Worm (Caenorhabditis elegans) whole organism, young adult: ENCODE measurements around the gene utp-20.
A peak's percentile ranks its signal among the peaks of the same experiment; 100 is the strongest.

Source experiments
- B0035.1 ChIP-seq: sonication (generic microtip); optimal IDR thresholded peaks from 2 replicates; lab custom pipeline; 2016; ENCODE audit warnings: missing genetic modification characterization, mild to moderate bottlenecking, missing compliant biosample characterization, missing genotype, missing genetic modification reagents
- C06A6.2 ChIP-seq: fragments of 200-800 bp; sonication (Bioruptor generic); conservative IDR thresholded peaks from 2 replicates; pipeline ENCODE4 v1.3.6; 2022; ENCODE audit warnings: missing genetic modification characterization, missing compliant biosample characterization
- D2030.7 ChIP-seq: fragments of 200-800 bp; sonication (Bioruptor generic); IDR thresholded peaks from 2 replicates; pipeline ENCODE4 v1.3.6; 2022; ENCODE audit warnings: missing genetic modification reagents, missing genetic modification characterization, missing compliant biosample characterization
- F23B12.7 ChIP-seq: sonication (generic microtip); optimal IDR thresholded peaks from 2 replicates; lab custom pipeline; 2017; ENCODE audit warnings: missing genetic modification characterization, mild to moderate bottlenecking, missing compliant biosample characterization, antibody characterized with exemption, moderate library complexity; ENCODE audit not compliant: insufficient read depth
- F33H1.4 ChIP-seq: fragments of 200-800 bp; sonication (Bioruptor generic); IDR thresholded peaks from 2 replicates; pipeline ENCODE4 v1.3.6; 2022; ENCODE audit warnings: missing genetic modification reagents, missing genetic modification characterization, missing compliant biosample characterization
- F49E8.2 ChIP-seq: sonication (generic microtip); optimal IDR thresholded peaks from 3 replicates; lab custom pipeline; 2017; ENCODE audit warnings: missing genetic modification characterization, mild to moderate bottlenecking, missing compliant biosample characterization, antibody characterized with exemption, moderate library complexity; ENCODE audit not compliant: insufficient read depth
- F57A8.1 ChIP-seq: fragments of 200-800 bp; sonication (Bioruptor generic); optimal IDR thresholded peaks from 2 replicates; lab custom pipeline; 2018; ENCODE audit warnings: mild to moderate bottlenecking, missing genetic modification characterization, moderate library complexity, missing compliant biosample characterization
- T07F8.4 ChIP-seq: sonication (generic microtip); optimal IDR thresholded peaks from 2 replicates; lab custom pipeline; 2016; ENCODE audit warnings: mild to moderate bottlenecking, missing genetic modification characterization, moderate library complexity, missing compliant biosample characterization
- Y95B8A.8 ChIP-seq: fragments of 200-800 bp; sonication (Bioruptor generic); IDR thresholded peaks from 2 replicates; pipeline ENCODE4 v1.3.6; 2022; ENCODE audit warnings: missing genetic modification reagents, missing genetic modification characterization, missing compliant biosample characterization
- aptf-2 ChIP-seq: fragments of 200-800 bp; sonication (Bioruptor generic); conservative IDR thresholded peaks from 2 replicates; pipeline ENCODE4 v1.3.6; 2022; ENCODE audit warnings: missing genetic modification reagents, missing genetic modification characterization, missing compliant biosample characterization
- bed-1 ChIP-seq: fragments of 200-800 bp; sonication (Bioruptor generic); IDR thresholded peaks from 2 replicates; pipeline ENCODE4 v1.3.6; 2022; ENCODE audit warnings: missing genetic modification reagents, missing genetic modification characterization, missing compliant biosample characterization
- cebp-2 ChIP-seq: fragments of 200-800 bp; sonication (Bioruptor generic); IDR thresholded peaks from 2 replicates; pipeline ENCODE4 v1.3.6; 2022; ENCODE audit warnings: missing genetic modification characterization, missing compliant biosample characterization
- ceh-100 ChIP-seq: fragments of 200-800 bp; sonication (Bioruptor generic); IDR thresholded peaks from 2 replicates; pipeline ENCODE4 v1.3.6; 2022; ENCODE audit warnings: missing genetic modification reagents, missing genetic modification characterization, missing compliant biosample characterization
- ceh-40 ChIP-seq: fragments of 200-800 bp; sonication (Bioruptor generic); IDR thresholded peaks from 2 replicates; pipeline ENCODE4 v1.3.6; 2022; ENCODE audit warnings: missing genetic modification characterization, missing compliant biosample characterization
- ceh-79 ChIP-seq: sonication (generic microtip); optimal IDR thresholded peaks from 2 replicates; lab custom pipeline; 2017; ENCODE audit warnings: mild to moderate bottlenecking, missing genetic modification characterization, missing compliant biosample characterization
- ceh-91 ChIP-seq: fragments of 200-800 bp; sonication (Bioruptor generic); IDR thresholded peaks from 2 replicates; pipeline ENCODE4 v1.3.6; 2022; ENCODE audit warnings: missing genetic modification reagents, missing genetic modification characterization, missing compliant biosample characterization
- dpl-1 ChIP-seq: fragments of 150-350 bp; optimal IDR thresholded peaks from 2 replicates; lab custom pipeline; 2014; ENCODE audit warnings: missing biosample characterization, missing genetic modification reagents, missing genetic modification characterization
- efl-1 ChIP-seq: fragments of 150-350 bp; optimal IDR thresholded peaks from 2 replicates; lab custom pipeline; 2014; ENCODE audit warnings: missing biosample characterization, missing genetic modification reagents, missing genetic modification characterization
- hlh-12 ChIP-seq: sonication (generic microtip); optimal IDR thresholded peaks from 2 replicates; lab custom pipeline; 2016; ENCODE audit warnings: missing genetic modification characterization, missing compliant biosample characterization
- hmg-20 ChIP-seq: fragments of 200-800 bp; sonication (Bioruptor generic); IDR thresholded peaks from 2 replicates; pipeline ENCODE4 v1.3.6; 2022; ENCODE audit warnings: missing genetic modification reagents, missing genetic modification characterization, missing compliant biosample characterization
- hsf-1 ChIP-seq: fragments of 200-800 bp; sonication (Bioruptor generic); IDR thresholded peaks from 2 replicates; pipeline ENCODE4 v1.3.6; 2022; ENCODE audit warnings: missing genetic modification reagents, missing genetic modification characterization, missing compliant biosample characterization
- lin-35 ChIP-seq, 3 experiments: fragments of 150-350 bp in 2 of 3; sonication (generic microtip) in 1 of 3; optimal IDR thresholded peaks; 2 replicates each; lab custom pipeline; 2014 to 2018; ENCODE audit warnings: missing biosample characterization in 3 of 3, missing genetic modification characterization in 3 of 3, missing genetic modification reagents in 3 of 3
- lin-40 ChIP-seq: sonication (generic microtip); optimal IDR thresholded peaks from 2 replicates; lab custom pipeline; 2016; ENCODE audit warnings: missing genetic modification characterization, mild to moderate bottlenecking, missing compliant biosample characterization, missing genotype, missing genetic modification reagents
- lsl-1 ChIP-seq: fragments of 200-800 bp; sonication (Bioruptor generic); optimal IDR thresholded peaks from 2 replicates; lab custom pipeline; 2018; ENCODE audit warnings: mild to moderate bottlenecking, missing genetic modification characterization, moderate library complexity, missing compliant biosample characterization
- lsy-27 ChIP-seq: sonication (generic microtip); optimal IDR thresholded peaks from 2 replicates; lab custom pipeline; 2017; ENCODE audit warnings: missing genetic modification characterization, mild to moderate bottlenecking, missing compliant biosample characterization, antibody characterized with exemption, missing genotype, borderline replicate concordance; ENCODE audit not compliant: insufficient read depth
- madf-10 ChIP-seq: sonication (generic microtip); optimal IDR thresholded peaks from 2 replicates; lab custom pipeline; 2016; ENCODE audit warnings: mild to moderate bottlenecking, missing genetic modification characterization, missing compliant biosample characterization
- madf-6 ChIP-seq: fragments of 200-800 bp; sonication (Bioruptor generic); IDR thresholded peaks from 2 replicates; pipeline ENCODE4 v1.3.6; 2022; ENCODE audit warnings: missing genetic modification reagents, missing genetic modification characterization, missing compliant biosample characterization
- madf-8 ChIP-seq: fragments of 200-800 bp; sonication (Bioruptor generic); conservative IDR thresholded peaks from 2 replicates; pipeline ENCODE4 v1.3.6; 2022; ENCODE audit warnings: missing genetic modification reagents, missing genetic modification characterization, missing compliant biosample characterization
- mcd-1 ChIP-seq: fragments of 200-800 bp; sonication (Bioruptor generic); IDR thresholded peaks from 2 replicates; pipeline ENCODE4 v1.3.6; 2022; ENCODE audit warnings: missing genetic modification reagents, missing genetic modification characterization, missing compliant biosample characterization
- nfya-1 ChIP-seq: sonication (generic microtip); optimal IDR thresholded peaks from 2 replicates; lab custom pipeline; 2017; ENCODE audit warnings: antibody characterized with exemption, missing compliant biosample characterization, missing genetic modification characterization, borderline replicate concordance; ENCODE audit not compliant: insufficient read depth
- nfyb-1 ChIP-seq: fragments of 200-800 bp; sonication (Bioruptor generic); IDR thresholded peaks from 2 replicates; pipeline ENCODE4 v1.3.6; 2022; ENCODE audit warnings: missing genetic modification reagents, missing genetic modification characterization, missing compliant biosample characterization
- nhr-80 ChIP-seq: sonication (generic microtip); optimal IDR thresholded peaks from 2 replicates; lab custom pipeline; 2016; ENCODE audit warnings: missing genetic modification characterization, missing compliant biosample characterization
- nhr-90 ChIP-seq: sonication (generic microtip); optimal IDR thresholded peaks from 2 replicates; lab custom pipeline; 2016; ENCODE audit warnings: missing genotype, mild to moderate bottlenecking, missing genetic modification characterization, missing compliant biosample characterization
- pbrm-1 ChIP-seq: fragments of 200-800 bp; sonication (Bioruptor generic); IDR thresholded peaks from 2 replicates; pipeline ENCODE4 v1.3.6; 2022; ENCODE audit warnings: missing genetic modification reagents, missing genetic modification characterization, missing compliant biosample characterization
- rcor-1 ChIP-seq: fragments of 200-800 bp; sonication (Bioruptor generic); IDR thresholded peaks from 2 replicates; pipeline ENCODE4 v1.3.6; 2022; ENCODE audit warnings: missing genetic modification reagents, missing genetic modification characterization, missing compliant biosample characterization
- rec-8 ChIP-seq, 2 experiments: sonication (generic microtip); optimal IDR thresholded peaks; 2 replicates each; lab custom pipeline; 2016; ENCODE audit warnings: mild to moderate bottlenecking in 2 of 2, missing genetic modification characterization in 2 of 2, missing genetic modification reagents in 2 of 2, missing genotype in 2 of 2, missing biosample characterization in 1 of 2, missing compliant biosample characterization in 1 of 2, moderate library complexity in 1 of 2
- snpc-3.4 ChIP-seq: sonication (generic microtip); optimal IDR thresholded peaks from 2 replicates; lab custom pipeline; 2017; ENCODE audit warnings: missing genetic modification characterization, mild to moderate bottlenecking, missing compliant biosample characterization, antibody characterized with exemption, moderate library complexity, missing genotype, missing genetic modification reagents
- somi-1 ChIP-seq: fragments of 200-800 bp; sonication (Bioruptor generic); optimal IDR thresholded peaks from 2 replicates; lab custom pipeline; 2018; ENCODE audit warnings: mild to moderate bottlenecking, missing genetic modification characterization, missing compliant biosample characterization
- unc-130 ChIP-seq: sonication (generic microtip); optimal IDR thresholded peaks from 2 replicates; lab custom pipeline; 2016; ENCODE audit warnings: missing genetic modification reagents, missing genetic modification characterization, missing compliant biosample characterization
- xnd-1 ChIP-seq: sonication (generic microtip); optimal IDR thresholded peaks from 2 replicates; lab custom pipeline; 2016; ENCODE audit warnings: missing genotype, missing genetic modification reagents, missing genetic modification characterization, missing compliant biosample characterization
- zfh-2 ChIP-seq: fragments of 200-800 bp; sonication (Bioruptor generic); conservative IDR thresholded peaks from 2 replicates; pipeline ENCODE4 v1.3.6; 2022; ENCODE audit warnings: missing genetic modification reagents, missing genetic modification characterization, missing compliant biosample characterization
- ztf-26 ChIP-seq: sonication (generic microtip); optimal IDR thresholded peaks from 2 replicates; lab custom pipeline; 2017; ENCODE audit warnings: missing genetic modification characterization, missing compliant biosample characterization
- ztf-3 ChIP-seq: fragments of 200-800 bp; sonication (Bioruptor generic); optimal IDR thresholded peaks from 2 replicates; lab custom pipeline; 2018; ENCODE audit warnings: mild to moderate bottlenecking, missing genetic modification characterization, missing compliant biosample characterization
- ztf-6 ChIP-seq: fragments of 200-800 bp; sonication (Bioruptor generic); IDR thresholded peaks from 2 replicates; pipeline ENCODE4 v1.3.6; 2022; ENCODE audit warnings: missing genetic modification reagents, missing genetic modification characterization, missing compliant biosample characterization

utp-20 gene

DNA sequence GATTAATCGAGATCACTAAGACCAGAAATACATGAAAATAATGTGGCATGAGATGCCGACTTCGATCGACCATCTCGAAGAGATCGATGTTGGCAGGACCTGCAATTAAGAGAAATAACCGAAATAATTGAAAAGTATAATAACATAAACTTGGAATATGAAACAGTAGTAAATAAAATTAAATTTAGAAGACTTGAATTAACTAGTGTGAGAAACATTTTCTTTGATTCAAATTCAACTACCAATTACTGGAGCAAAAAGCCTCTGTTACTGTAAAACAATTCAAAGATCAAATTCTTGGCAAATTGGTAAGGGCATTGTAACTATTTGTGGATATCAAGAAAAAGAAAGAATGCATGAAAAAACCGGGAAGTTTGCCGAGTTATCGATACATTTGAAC is 22.3 kb upstream of the utp-20 start, which contains the start of gene R05G9R.1:
R05G9R.1 (minus strand) TSS at position 101 of the 400 bp plus-strand sequence.
- no peak for TF ChIP-seq lsy-27
- no peak for TF ChIP-seq aptf-2
- no peak for TF ChIP-seq pbrm-1 (GFP tag; lab: Robert Waterston, UW)
- TF ChIP-seq lsl-1 (GFP tag; lab: Kevin White, UChicago): no peak
- TF ChIP-seq lin-40 (tag; lab: Kevin White, UChicago): no peak
- no peak for TF ChIP-seq cebp-2 (GFP tag; lab: Robert Waterston, UW)
- no peak for TF ChIP-seq dpl-1 (GFP tag; lab: Kevin White, UChicago)
- TF ChIP-seq, all 124 proteins: peak for 0

DNA sequence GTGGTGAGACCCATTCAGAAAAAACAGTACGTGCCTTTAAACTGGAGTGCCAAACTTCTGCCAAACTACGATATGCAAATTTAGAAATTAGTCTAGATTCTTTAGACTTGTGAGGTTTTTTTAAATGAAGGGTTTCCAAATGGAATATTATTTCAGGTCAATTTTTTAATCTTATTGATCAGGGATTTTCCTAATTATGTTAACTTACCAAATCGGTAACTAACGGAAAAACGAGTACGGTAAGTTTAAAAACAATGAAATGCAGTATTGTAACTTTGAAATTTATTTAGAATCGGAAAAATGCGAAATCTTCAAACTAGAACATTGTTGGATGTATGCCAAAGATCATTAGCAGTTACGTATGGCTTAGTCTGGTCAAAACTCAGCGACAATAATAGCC is 19.9 kb upstream of the utp-20 start, which contains the start of gene C56E6.7:
C56E6.7 (plus strand) TSS at position 301 of the 400 bp plus-strand sequence.
- TF ChIP-seq nfya-1 (tag; lab: Kevin White, UChicago): no peak
- TF ChIP-seq F33H1.4 (GFP tag; lab: Robert Waterston, UW): no peak
- no peak for TF ChIP-seq rec-8 (tag; optimal IDR thresholded peaks at IDR 0.05; lab: Kevin White, UChicago)
- TF ChIP-seq ztf-3: no peak
- no peak for TF ChIP-seq lin-40 (tag; lab: Kevin White, UChicago)
- no peak for TF ChIP-seq B0035.1
- TF ChIP-seq C06A6.2 (GFP tag; lab: Robert Waterston, UW): no peak
- TF ChIP-seq hmg-20 (GFP tag; lab: Robert Waterston, UW): no peak
- no peak for TF ChIP-seq ztf-26 (tag; lab: Kevin White, UChicago)
- TF ChIP-seq nhr-80 (tag; lab: Kevin White, UChicago): no peak
- no peak for TF ChIP-seq hsf-1 (GFP tag; lab: Robert Waterston, UW)
- no peak for TF ChIP-seq dpl-1 (GFP tag; lab: Kevin White, UChicago)
- TF ChIP-seq madf-10 (tag; lab: Kevin White, UChicago): no peak
- TF ChIP-seq ztf-6 (GFP tag; lab: Robert Waterston, UW): no peak
- TF ChIP-seq ceh-79 (tag; lab: Kevin White, UChicago): no peak
- no peak for TF ChIP-seq F23B12.7 (tag; lab: Kevin White, UChicago)
- no peak for TF ChIP-seq bed-1 (GFP tag; lab: Robert Waterston, UW)
- no peak for TF ChIP-seq zfh-2 (GFP tag; lab: Robert Waterston, UW)
- TF ChIP-seq hlh-12 (tag; lab: Kevin White, UChicago): no peak

DNA sequence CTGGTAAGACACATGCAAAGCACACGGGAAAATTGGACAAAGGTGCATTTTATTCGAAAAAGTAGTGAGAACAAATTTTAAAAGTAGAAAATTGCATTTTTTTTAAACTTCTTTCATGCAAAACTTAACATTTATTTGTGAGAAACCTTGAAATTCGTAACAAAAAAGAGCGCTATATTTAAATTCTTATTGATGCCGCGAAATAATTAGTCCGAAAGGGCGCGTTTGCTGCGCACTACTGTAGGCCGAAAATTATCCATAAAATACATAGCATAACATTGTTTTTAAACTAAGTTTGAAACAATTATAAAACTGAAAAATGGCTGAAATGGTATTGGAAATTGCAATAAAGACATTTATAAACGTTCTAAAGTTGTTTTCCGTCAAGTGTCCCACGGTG is 16.5 kb upstream of the utp-20 start:
- TF ChIP-seq ceh-40 (GFP tag; lab: Robert Waterston, UW) (no peak), ceh-91 (peak; percentile 77), C06A6.2 (GFP tag; lab: Robert Waterston, UW) (no peak), ceh-100 (GFP tag; lab: Robert Waterston, UW) (0 out of 2 replicates have a peak, but pooled peaks have one; percentile 28), dpl-1 (GFP tag; lab: Kevin White, UChicago) (peak; percentile 78), madf-8 (GFP tag; lab: Robert Waterston, UW) (peak; percentile 85), snpc-3.4 (tag; lab: Kevin White, UChicago) (peak; percentile 79), F57A8.1 (GFP tag; lab: Kevin White, UChicago) (no peak), nhr-90 (tag; lab: Kevin White, UChicago) (no peak), Y95B8A.8 (GFP tag; lab: Robert Waterston, UW) (no peak), madf-6 (peak; percentile 90), xnd-1 (tag; lab: Kevin White, UChicago) (peak; percentile 61), somi-1 (GFP tag; lab: Kevin White, UChicago) (no peak), T07F8.4 (tag; lab: Kevin White, UChicago) (no peak), lsl-1 (GFP tag; lab: Kevin White, UChicago) (peak; percentile 82), F33H1.4 (GFP tag; lab: Robert Waterston, UW) (peak; percentile 52; the same call in 1 of the 2 replicates), nfyb-1 (GFP tag; lab: Robert Waterston, UW) (no peak), F49E8.2 (tag; lab: Kevin White, UChicago) (peak; percentile 18), D2030.7 (GFP tag; lab: Robert Waterston, UW) (peak; percentile 61; the same call in 1 of the 2 replicates), mcd-1 (GFP tag; lab: Robert Waterston, UW) (peak; percentile 58; the same call in 1 of the 2 replicates), rcor-1 (GFP tag; lab: Robert Waterston, UW) (peak; percentile 40; the same call in 1 of the 2 replicates), efl-1 (GFP tag; lab: Kevin White, UChicago) (peak; percentile 94), zfh-2 (GFP tag; lab: Robert Waterston, UW) (no peak), aptf-2 (no peak), unc-130 (GFP tag; lab: Kevin White, UChicago) (peak; percentile 77), lin-35 (GFP tag; optimal IDR thresholded peaks at IDR 0.05; lab: Kevin White, UChicago) (peak in 1 of 3 experiments; percentile 67)
